Worm (Caenorhabditis elegans): ENCODE results near the gene F47G9.6.

ce11 chrV:11346912-11347311 is 17.7 kb downstream of the F47G9.6 start, which contains the start of gene grl-7:
- no peak for TF ChIP-seq pha-4 (tag; optimal IDR thresholded peaks at IDR 0.05)
- no peak for TF ChIP-seq B0035.1 (tag; optimal IDR thresholded peaks at IDR 0.05)
- TF ChIP-seq snpc-1.3 (tag; optimal IDR thresholded peaks at IDR 0.05; ENCODE audit: insufficient read depth) = no peak
- no peak for TF ChIP-seq hlh-12 (tag; optimal IDR thresholded peaks at IDR 0.05)

All from whole organism, young adult.